Fruit fly (Drosophila melanogaster) whole organism, adult: Measurements from ENCODE around the gene mip130.

Experiments
- CG11617 ChIP-seq: fragments of 200-800 bp; sonication (Bioruptor generic); optimal IDR thresholded peaks from 2 replicates; lab custom pipeline; 2017; ENCODE audit warnings: mild to moderate bottlenecking, missing biosample characterization, missing genetic modification reagents, missing genetic modification characterization
- CG12768 ChIP-seq: fragments of 200-800 bp; sonication (Bioruptor generic); optimal IDR thresholded peaks from 2 replicates; lab custom pipeline; 2017; ENCODE audit warnings: missing biosample characterization, missing genetic modification characterization, mild to moderate bottlenecking, moderate library complexity, missing genetic modification reagents
- CG14711 ChIP-seq: fragments of 200-800 bp; sonication (Bioruptor generic); optimal IDR thresholded peaks from 2 replicates; lab custom pipeline; 2018; ENCODE audit warnings: missing biosample characterization, mild to moderate bottlenecking, missing genetic modification characterization, moderate library complexity
- CG1620 ChIP-seq: fragments of 200-800 bp; sonication (Bioruptor generic); optimal IDR thresholded peaks from 2 replicates; lab custom pipeline; 2016; ENCODE audit warnings: missing biosample characterization, missing genetic modification characterization
- CG33017 ChIP-seq: fragments of 200-800 bp; sonication (Bioruptor generic); optimal IDR thresholded peaks from 2 replicates; lab custom pipeline; 2018; ENCODE audit warnings: missing biosample characterization, mild to moderate bottlenecking, missing genetic modification characterization, moderate library complexity
- CG5204 ChIP-seq: fragments of 200-800 bp; sonication (Bioruptor generic); optimal IDR thresholded peaks from 2 replicates; lab custom pipeline; 2016; ENCODE audit warnings: missing biosample characterization, missing genetic modification characterization
- CG7045 ChIP-seq: fragments of 200-800 bp; sonication (Bioruptor generic); optimal IDR thresholded peaks from 2 replicates; lab custom pipeline; 2017; ENCODE audit warnings: missing biosample characterization, mild to moderate bottlenecking, missing genetic modification characterization
- CG7101 ChIP-seq: fragments of 200-800 bp; sonication (Bioruptor generic); optimal IDR thresholded peaks from 2 replicates; lab custom pipeline; 2018; ENCODE audit warnings: missing biosample characterization, mild to moderate bottlenecking, missing genetic modification characterization, moderate library complexity
- Clk ChIP-seq: fragments of 200-800 bp; sonication (Bioruptor generic); optimal IDR thresholded peaks from 2 replicates; lab custom pipeline; 2017; ENCODE audit warnings: missing biosample characterization, missing genetic modification characterization
- Crg-1 ChIP-seq: fragments of 200-800 bp; sonication (Bioruptor generic); optimal IDR thresholded peaks from 2 replicates; lab custom pipeline; 2016; ENCODE audit warnings: missing biosample characterization, missing genetic modification characterization
- Hr96 ChIP-seq: fragments of 200-800 bp; sonication (Bioruptor generic); optimal IDR thresholded peaks from 2 replicates; lab custom pipeline; 2016; ENCODE audit warnings: missing biosample characterization, missing genetic modification characterization
- Mnt ChIP-seq: fragments of 200-800 bp; sonication (Bioruptor generic); optimal IDR thresholded peaks from 2 replicates; lab custom pipeline; 2016; ENCODE audit warnings: missing biosample characterization, mild to moderate bottlenecking, missing genetic modification characterization
- bab1 ChIP-seq: fragments of 200-800 bp; sonication (Bioruptor generic); optimal IDR thresholded peaks from 3 replicates; lab custom pipeline; 2019; ENCODE audit warnings: missing biosample characterization, mild to moderate bottlenecking, missing genetic modification characterization, moderate library complexity
- cic ChIP-seq: fragments of 200-800 bp; sonication (Bioruptor generic); optimal IDR thresholded peaks from 2 replicates; lab custom pipeline; 2017; ENCODE audit warnings: missing biosample characterization, mild to moderate bottlenecking, missing genetic modification characterization, moderate library complexity
- cnc ChIP-seq, 2 experiments: fragments of >200 bp; optimal IDR thresholded peaks; 2 replicates each; lab custom pipeline; 2017
- kay ChIP-seq: fragments of 200-800 bp; sonication (Bioruptor generic); peaks from one replicate; lab custom pipeline; 2016; ENCODE audit warnings: missing biosample characterization, missing genetic modification characterization, borderline replicate concordance
- ovo ChIP-seq: fragments of 200-800 bp; sonication (Bioruptor generic); optimal IDR thresholded peaks from 2 replicates; lab custom pipeline; 2016; ENCODE audit warnings: missing biosample characterization, missing genetic modification characterization
- pad ChIP-seq: fragments of 200-800 bp; sonication (Bioruptor generic); optimal IDR thresholded peaks from 3 replicates; lab custom pipeline; 2017; ENCODE audit warnings: missing biosample characterization, missing genetic modification characterization, mild to moderate bottlenecking, moderate library complexity, missing genetic modification reagents
- tj ChIP-seq: fragments of 200-800 bp; sonication (Bioruptor generic); optimal IDR thresholded peaks from 3 replicates; lab custom pipeline; 2017; ENCODE audit warnings: missing biosample characterization, mild to moderate bottlenecking, missing genetic modification characterization, moderate library complexity
- toe ChIP-seq: fragments of 200-800 bp; sonication (Bioruptor generic); optimal IDR thresholded peaks from 2 replicates; lab custom pipeline; 2016; ENCODE audit warnings: missing biosample characterization, missing genetic modification characterization

Gene mip130

dm6 chrX:1922765-1923501 lies 14.9 kb downstream of the mip130 start, which contains the start of the genes eIF2Bepsilon and Ocrl:
Gene eIF2Bepsilon (minus strand): TSS chrX:1922874.
Gene Ocrl (plus strand): TSS chrX:1922981.
- TF ChIP-seq cic (GFP tag; lab: Kevin White, UChicago) (peak; percentile 38), CG5204 (GFP tag; lab: Kevin White, UChicago) (no peak), ovo (GFP tag; lab: Kevin White, UChicago) (no peak), CG12768 (no peak), Crg-1 (GFP tag; lab: Kevin White, UChicago) (no peak), CG7045 (GFP tag; lab: Kevin White, UChicago) (no peak), CG33017 (tag; lab: Kevin White, UChicago) (no peak), tj (GFP tag; lab: Kevin White, UChicago) (no peak), CG11617 (no peak), bab1 (GFP tag; lab: Kevin White, UChicago) (peak; percentile 38), CG7101 (tag; lab: Kevin White, UChicago) (peak; percentile 15), CG1620 (peak; percentile 25), pad (GFP tag; lab: Kevin White, UChicago) (peak; percentile 13), Mnt (GFP tag; lab: Kevin White, UChicago) (peak; percentile 66), toe (GFP tag; lab: Kevin White, UChicago) (no peak), CG14711 (tag; lab: Kevin White, UChicago) (peak; percentile 58)

DNA sequence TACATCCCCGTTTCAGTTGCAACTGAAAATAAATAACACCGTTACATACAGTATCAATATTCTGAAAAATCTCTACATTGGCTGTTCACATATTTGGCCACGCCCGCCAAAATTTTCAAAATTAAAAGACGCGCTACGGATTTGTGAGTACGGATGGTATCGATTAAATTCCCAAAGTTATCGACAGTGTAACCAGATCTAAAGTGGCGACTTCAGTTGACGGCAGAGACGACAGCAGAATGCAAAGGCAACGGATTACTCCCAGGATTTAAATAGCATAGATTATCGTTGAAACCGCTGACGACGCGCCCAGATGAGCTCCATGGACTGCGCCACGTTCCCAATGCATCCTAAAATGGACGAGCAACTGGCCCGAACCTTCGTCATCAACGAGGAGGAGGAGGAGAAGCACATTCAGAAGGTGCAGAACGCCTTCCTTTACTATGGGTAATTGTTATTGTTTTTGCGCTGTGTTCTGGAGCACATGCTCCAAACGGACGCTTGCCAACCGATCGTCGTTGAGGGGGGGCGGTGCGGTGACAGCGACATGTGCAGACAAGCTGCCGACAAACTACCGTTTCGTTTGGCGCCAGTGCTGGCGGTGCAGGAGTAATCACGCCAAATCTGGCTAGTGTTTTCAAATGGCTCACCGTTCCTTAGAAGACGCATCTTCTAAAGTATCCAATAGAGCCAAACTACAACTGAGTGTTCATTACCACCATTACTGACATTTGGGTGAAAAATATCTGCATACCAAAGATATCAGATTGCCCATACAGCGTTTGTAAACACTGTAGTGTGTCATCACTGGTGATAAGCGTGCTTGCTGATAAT lies 19.7 kb downstream of the mip130 start, which contains the start of gene CG11596:
Gene CG11596, plus strand, starts transcription at position 211 of the 834 bp plus-strand sequence.
- TF ChIP-seq CG7045 (GFP tag; lab: Kevin White, UChicago) (no peak), toe (GFP tag; lab: Kevin White, UChicago) (no peak), CG5204 (GFP tag; lab: Kevin White, UChicago) (no peak), CG11617 (peak; percentile 34), CG1620 (no peak), Crg-1 (GFP tag; lab: Kevin White, UChicago) (no peak), pad (GFP tag; lab: Kevin White, UChicago) (peak; percentile 52), Mnt (GFP tag; lab: Kevin White, UChicago) (peak; percentile 97), tj (GFP tag; lab: Kevin White, UChicago) (peak; percentile 56), cic (GFP tag; lab: Kevin White, UChicago) (no peak), bab1 (GFP tag; lab: Kevin White, UChicago) (peak; percentile 30), CG7101 (tag; lab: Kevin White, UChicago) (peak; percentile 18), ovo (GFP tag; lab: Kevin White, UChicago) (peak; percentile 78), cnc (optimal IDR thresholded peaks at IDR 0.05; lab: Kevin White, UChicago) (no peak)

dm6 chrX:1940020-1940419 lies 32.0 kb downstream of the mip130 start, which contains the start of the genes CG3857 and CG3587:
Gene CG3857 (minus strand): TSS chrX:1940040.
Gene CG3587 (plus strand): TSS chrX:1940307.
- TF ChIP-seq CG5204 (GFP tag; lab: Kevin White, UChicago), result peak; percentile 81
- TF ChIP-seq bab1 (GFP tag; lab: Kevin White, UChicago), result peak; percentile 78
- peak; percentile 59 for TF ChIP-seq CG14711 (tag; lab: Kevin White, UChicago)
- TF ChIP-seq ovo (GFP tag; lab: Kevin White, UChicago), result peak; percentile 73
- peak; percentile 86 for TF ChIP-seq Crg-1 (GFP tag; lab: Kevin White, UChicago)
- TF ChIP-seq Mnt (GFP tag; lab: Kevin White, UChicago), result peak; percentile 86
- peak; percentile 82 for TF ChIP-seq tj (GFP tag; lab: Kevin White, UChicago)
- no peak for TF ChIP-seq cnc (optimal IDR thresholded peaks at IDR 0.05; lab: Kevin White, UChicago)
- peak; percentile 80 for TF ChIP-seq pad (GFP tag; lab: Kevin White, UChicago)
- peak; percentile 82 for TF ChIP-seq CG7101 (tag; lab: Kevin White, UChicago)
- TF ChIP-seq Clk (GFP tag; lab: Kevin White, UChicago), result no peak
- peak; percentile 54 for TF ChIP-seq CG7045 (GFP tag; lab: Kevin White, UChicago)
- TF ChIP-seq CG1620, result peak; percentile 81
- peak; percentile 68 for TF ChIP-seq toe (GFP tag; lab: Kevin White, UChicago)
- no peak for TF ChIP-seq cic (GFP tag; lab: Kevin White, UChicago)
- peak; percentile 82 for TF ChIP-seq CG11617
- TF ChIP-seq kay (GFP tag; lab: Kevin White, UChicago), result no peak
- TF ChIP-seq Hr96, result peak; percentile 87
- peak; percentile 69 for TF ChIP-seq CG12768
- peak; percentile 59 for TF ChIP-seq CG33017 (tag; lab: Kevin White, UChicago)

- TF ChIP-seq bab1 (GFP tag; lab: Kevin White, UChicago), result no peak
- no peak for TF ChIP-seq toe (GFP tag; lab: Kevin White, UChicago)
- TF ChIP-seq tj (GFP tag; lab: Kevin White, UChicago), result no peak
- no peak for TF ChIP-seq CG7045 (GFP tag; lab: Kevin White, UChicago)
- no peak for TF ChIP-seq CG5204 (GFP tag; lab: Kevin White, UChicago)
- no peak for TF ChIP-seq cic (GFP tag; lab: Kevin White, UChicago)
- TF ChIP-seq Mnt (GFP tag; lab: Kevin White, UChicago), result no peak
- TF ChIP-seq ovo (GFP tag; lab: Kevin White, UChicago), result no peak
- no peak for TF ChIP-seq Hr96
- no peak for TF ChIP-seq Crg-1 (GFP tag; lab: Kevin White, UChicago)
- TF ChIP-seq pad (GFP tag; lab: Kevin White, UChicago), result no peak
- TF ChIP-seq CG14711 (tag; lab: Kevin White, UChicago), result no peak
- no peak for TF ChIP-seq Clk (GFP tag; lab: Kevin White, UChicago)
- no peak for TF ChIP-seq CG33017 (tag; lab: Kevin White, UChicago)
- no peak for TF ChIP-seq CG7101 (tag; lab: Kevin White, UChicago)
- no peak for TF ChIP-seq CG12768
- no peak for TF ChIP-seq CG11617
- TF ChIP-seq CG1620, result no peak
- no peak for TF ChIP-seq kay (GFP tag; lab: Kevin White, UChicago)
- TF ChIP-seq cnc (optimal IDR thresholded peaks at IDR 0.05; lab: Kevin White, UChicago), result no peak
Observed at dm6 chrX:1941669-1942092, 33.6 kb downstream of the mip130 start, which contains the start of gene Hr4. Gene Hr4 (plus strand): TSS chrX:1941940.
